Fruit fly (Drosophila melanogaster): Measurements from ENCODE around the gene obst-H.

dm6 chr3L:15519492-15519891 lies 9.6 kb downstream of the obst-H start, which contains the start of gene mex1:
- TF ChIP-seq CG8478 (optimal IDR thresholded peaks at IDR 0.05), result no peak
- no peak for TF ChIP-seq usp (GFP tag; optimal IDR thresholded peaks at IDR 0.05)
- TF ChIP-seq pan (optimal IDR thresholded peaks at IDR 0.05), result no peak
- TF ChIP-seq EcR (GFP tag; optimal IDR thresholded peaks at IDR 0.05), result no peak
